Fruit fly (Drosophila melanogaster) Kc167 (cell line): Measurements from ENCODE around the gene CG11655.

Experiments
- h ChIP-seq: fragments of >200 bp; optimal IDR thresholded peaks from 3 replicates; lab custom pipeline; 2018; ENCODE audit warnings: missing external identifiers
- psq ChIP-seq: fragments of >200 bp; optimal IDR thresholded peaks from 2 replicates; lab custom pipeline; 2017; ENCODE audit warnings: missing external identifiers

DNA sequence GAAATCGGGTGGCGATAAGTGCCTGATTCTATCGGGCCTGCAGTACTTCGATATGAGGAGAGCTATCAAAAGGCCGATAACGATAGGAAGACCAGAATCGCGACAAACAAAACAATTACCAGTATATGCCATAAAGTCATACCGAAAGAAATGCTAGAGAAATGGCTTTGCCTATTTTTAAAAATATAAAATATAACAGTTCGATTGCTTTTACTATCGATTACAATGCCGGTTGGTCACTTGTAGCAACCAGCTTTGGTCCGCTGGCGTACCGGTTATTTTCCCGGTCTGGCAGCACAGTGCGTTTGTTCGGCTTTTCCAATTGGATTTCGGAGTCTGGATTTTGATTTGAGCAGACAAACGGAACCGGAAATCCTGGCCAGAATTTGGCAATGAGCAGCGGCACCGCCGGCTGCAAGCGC lies 9.2 kb downstream of the CG11655 start, which contains the start of the genes shtd, CG6294 and CG6299:
- TF ChIP-seq psq (no peak), h (lab: Kevin White, UChicago) (no peak)
